Fruit fly (Drosophila melanogaster) whole organism, embryonic: ENCODE results near the gene Pax.

Experiments
- BtbVII ChIP-seq: fragments of 200-800 bp; sonication (Bioruptor generic); optimal IDR thresholded peaks from 3 replicates; lab custom pipeline; 2017; ENCODE audit warnings: missing biosample characterization, mild to moderate bottlenecking, missing genetic modification characterization
- CG13123 ChIP-seq: fragments of 200-800 bp; sonication (Bioruptor generic); optimal IDR thresholded peaks from 2 replicates; lab custom pipeline; 2016; ENCODE audit warnings: missing biosample characterization, missing genetic modification characterization
- CG17359 ChIP-seq: fragments of 200-800 bp; sonication (Bioruptor generic); optimal IDR thresholded peaks from 3 replicates; lab custom pipeline; 2018; ENCODE audit warnings: missing biosample characterization, mild to moderate bottlenecking, missing genetic modification characterization, moderate library complexity
- CG17361 ChIP-seq: fragments of 200-800 bp; sonication (Bioruptor generic); IDR thresholded peaks from 3 replicates; pipeline ENCODE4 v1.3.6; 2022; ENCODE audit warnings: missing biosample characterization, missing genetic modification characterization
- CG17912 ChIP-seq: fragments of 200-800 bp; sonication (Bioruptor generic); optimal IDR thresholded peaks from 2 replicates; lab custom pipeline; 2018; ENCODE audit warnings: missing biosample characterization, mild to moderate bottlenecking, missing genetic modification characterization
- CG1832 ChIP-seq: fragments of 200-800 bp; sonication (Bioruptor generic); optimal IDR thresholded peaks from 2 replicates; lab custom pipeline; 2017; ENCODE audit warnings: missing biosample characterization, mild to moderate bottlenecking, missing genetic modification characterization, inconsistent platforms
- CG18599 ChIP-seq: fragments of 200-800 bp; sonication (Bioruptor generic); optimal IDR thresholded peaks from 3 replicates; lab custom pipeline; 2017; ENCODE audit warnings: missing biosample characterization, missing genetic modification characterization, mild to moderate bottlenecking, moderate library complexity, missing genetic modification reagents
- CG2712 ChIP-seq: fragments of 200-800 bp; optimal IDR thresholded peaks from 3 replicates; lab custom pipeline; 2019; ENCODE audit warnings: missing biosample characterization, mild to moderate bottlenecking, missing genetic modification characterization, moderate library complexity
- CG2875 ChIP-seq: fragments of 200-800 bp; sonication (Bioruptor generic); optimal IDR thresholded peaks from 2 replicates; lab custom pipeline; 2017; ENCODE audit warnings: missing biosample characterization, mild to moderate bottlenecking, missing genetic modification characterization, missing genetic modification reagents
- CG30403 ChIP-seq: fragments of 200-800 bp; sonication (Bioruptor generic); optimal IDR thresholded peaks from 3 replicates; lab custom pipeline; 2016; ENCODE audit warnings: missing biosample characterization, missing genetic modification characterization
- CG30431 ChIP-seq: fragments of 200-800 bp; sonication (Bioruptor generic); optimal IDR thresholded peaks from 2 replicates; lab custom pipeline; 2017; ENCODE audit warnings: missing biosample characterization, missing genetic modification characterization
- CG32532 ChIP-seq: fragments of 200-800 bp; sonication (Bioruptor generic); IDR thresholded peaks from 2 replicates; pipeline ENCODE4 v1.3.6; 2022; ENCODE audit warnings: missing biosample characterization, missing genetic modification characterization
- CG3726 ChIP-seq: fragments of 200-800 bp; sonication (Bioruptor generic); IDR thresholded peaks from 3 replicates; pipeline ENCODE4, ENCODE4 v1.3.6; 2022; ENCODE audit warnings: missing biosample characterization, missing genetic modification characterization
- CG6254 ChIP-seq: fragments of 200-800 bp; sonication (Bioruptor generic); optimal IDR thresholded peaks from 3 replicates; lab custom pipeline; 2017; ENCODE audit warnings: mild to moderate bottlenecking, missing biosample characterization, missing genetic modification reagents, missing genetic modification characterization
- CG7271 ChIP-seq: fragments of 200-800 bp; sonication (Bioruptor generic); optimal IDR thresholded peaks from 2 replicates; lab custom pipeline; 2018; ENCODE audit warnings: missing biosample characterization, mild to moderate bottlenecking, missing genetic modification characterization, moderate library complexity
- CG9727 ChIP-seq: fragments of 200-800 bp; sonication (Bioruptor generic); optimal IDR thresholded peaks from 3 replicates; lab custom pipeline; 2017; ENCODE audit warnings: missing biosample characterization, mild to moderate bottlenecking, missing genetic modification characterization
- CTCF ChIP-seq: fragments of 200-800 bp; sonication (Bioruptor generic); optimal IDR thresholded peaks from 2 replicates; lab custom pipeline; 2017; ENCODE audit warnings: missing biosample characterization, mild to moderate bottlenecking, missing genetic modification characterization, moderate library complexity
- Chrac-16 ChIP-seq: fragments of 200-800 bp; sonication (Bioruptor generic); optimal IDR thresholded peaks from 3 replicates; lab custom pipeline; 2016; ENCODE audit warnings: missing biosample characterization, missing genetic modification characterization
- D19A ChIP-seq: fragments of 200-800 bp; optimal IDR thresholded peaks from 3 replicates; lab custom pipeline; 2019; ENCODE audit warnings: missing biosample characterization, mild to moderate bottlenecking, missing genetic modification characterization, moderate library complexity
- D19B ChIP-seq: fragments of 200-800 bp; sonication (Bioruptor generic); optimal IDR thresholded peaks from 2 replicates; lab custom pipeline; 2017; ENCODE audit warnings: missing biosample characterization, mild to moderate bottlenecking, missing genetic modification characterization
- Dip3 ChIP-seq: fragments of 200-800 bp; sonication (Bioruptor generic); optimal IDR thresholded peaks from 3 replicates; lab custom pipeline; 2016; ENCODE audit warnings: missing biosample characterization, missing genetic modification characterization
- Dref ChIP-seq: fragments of 200-800 bp; sonication (Bioruptor generic); IDR thresholded peaks from 2 replicates; pipeline ENCODE4 v1.3.6; 2022; ENCODE audit warnings: missing biosample characterization, missing genetic modification characterization
- Ets97D ChIP-seq: fragments of 200-800 bp; sonication (Bioruptor generic); optimal IDR thresholded peaks from 3 replicates; lab custom pipeline; 2016; ENCODE audit warnings: missing biosample characterization, missing genetic modification characterization
- HLH54F ChIP-seq: fragments of 200-800 bp; sonication (Bioruptor generic); optimal IDR thresholded peaks from 3 replicates; lab custom pipeline; 2016; ENCODE audit warnings: missing biosample characterization, missing genetic modification characterization
- Opbp ChIP-seq: fragments of 200-800 bp; sonication (Bioruptor generic); IDR thresholded peaks from 3 replicates; pipeline ENCODE4 v1.3.6; 2022; ENCODE audit warnings: missing biosample characterization, missing genetic modification characterization; ENCODE audit not compliant: partially characterized antibody
- PHDP ChIP-seq: fragments of 200-800 bp; sonication (Bioruptor generic); optimal IDR thresholded peaks from 3 replicates; lab custom pipeline; 2018; ENCODE audit warnings: missing biosample characterization, mild to moderate bottlenecking, missing genetic modification characterization, moderate library complexity
- Side ChIP-seq: fragments of 200-800 bp; sonication (Bioruptor generic); optimal IDR thresholded peaks from 2 replicates; lab custom pipeline; 2016; ENCODE audit warnings: missing biosample characterization, missing genetic modification characterization
- Stat92E ChIP-seq, 3 experiments: fragments of >200 bp in 2 of 3; fragments of 200-800 bp in 1 of 3; sonication (Bioruptor generic) in 1 of 3; optimal IDR thresholded peaks; 2 replicates each; lab custom pipeline; 2017 to 2019; ENCODE audit warnings: missing biosample characterization in 3 of 3, missing genetic modification characterization in 3 of 3, mild to moderate bottlenecking in 1 of 3, moderate library complexity in 1 of 3
- az2 ChIP-seq: fragments of 200-800 bp; sonication (Bioruptor generic); optimal IDR thresholded peaks from 3 replicates; lab custom pipeline; 2016; ENCODE audit warnings: missing biosample characterization, missing genetic modification characterization
- bigmax ChIP-seq: fragments of 200-800 bp; sonication (Bioruptor generic); optimal IDR thresholded peaks from 2 replicates; lab custom pipeline; 2018; ENCODE audit warnings: missing biosample characterization, mild to moderate bottlenecking, missing genetic modification characterization
- cad ChIP-seq: fragments of >200 bp; optimal IDR thresholded peaks from 2 replicates; lab custom pipeline; 2017; ENCODE audit warnings: missing biosample characterization, missing genetic modification characterization
- dmrt11E ChIP-seq: fragments of 200-800 bp; sonication (Bioruptor generic); optimal IDR thresholded peaks from 3 replicates; lab custom pipeline; 2018; ENCODE audit warnings: missing biosample characterization, mild to moderate bottlenecking, missing genetic modification characterization, moderate library complexity
- ems ChIP-seq: fragments of 200-800 bp; sonication (Bioruptor generic); optimal IDR thresholded peaks from 3 replicates; lab custom pipeline; 2016; ENCODE audit warnings: missing biosample characterization, missing genetic modification characterization
- eve ChIP-seq, 2 experiments: fragments of >200 bp; optimal IDR thresholded peaks; 2 replicates each; lab custom pipeline; 2017; ENCODE audit warnings: missing biosample characterization in 2 of 2, missing genetic modification characterization in 2 of 2
- gcm2 ChIP-seq: fragments of 200-800 bp; sonication (Bioruptor generic); optimal IDR thresholded peaks from 2 replicates; lab custom pipeline; 2016; ENCODE audit warnings: missing biosample characterization, missing genetic modification characterization
- gfzf ChIP-seq: fragments of 200-800 bp; sonication (Bioruptor generic); optimal IDR thresholded peaks from 2 replicates; lab custom pipeline; 2016; ENCODE audit warnings: missing biosample characterization, mild to moderate bottlenecking, missing genetic modification characterization, moderate library complexity
- her ChIP-seq: fragments of 200-800 bp; sonication (Bioruptor generic); optimal IDR thresholded peaks from 2 replicates; lab custom pipeline; 2016; ENCODE audit warnings: missing biosample characterization, missing genetic modification characterization
- inv ChIP-seq: fragments of 200-800 bp; sonication (Bioruptor generic); IDR thresholded peaks from 2 replicates; pipeline ENCODE4 v1.3.6; 2022; ENCODE audit warnings: missing biosample characterization, missing genetic modification characterization; ENCODE audit not compliant: partially characterized antibody
- lbe ChIP-seq: fragments of 200-800 bp; sonication (Bioruptor generic); optimal IDR thresholded peaks from 2 replicates; lab custom pipeline; 2016; ENCODE audit warnings: missing biosample characterization, mild to moderate bottlenecking, missing genetic modification characterization
- nom ChIP-seq: fragments of 200-800 bp; sonication (Bioruptor generic); optimal IDR thresholded peaks from 2 replicates; lab custom pipeline; 2017; ENCODE audit warnings: missing biosample characterization, missing genetic modification characterization, mild to moderate bottlenecking, moderate library complexity, missing genetic modification reagents
- phol ChIP-seq: fragments of 200-800 bp; sonication (Bioruptor generic); optimal IDR thresholded peaks from 3 replicates; lab custom pipeline; 2018; ENCODE audit warnings: missing biosample characterization, mild to moderate bottlenecking, missing genetic modification characterization, moderate library complexity
- row ChIP-seq: fragments of 200-800 bp; sonication (Bioruptor generic); IDR thresholded peaks from 3 replicates; pipeline ENCODE4 v1.3.6; 2022; ENCODE audit warnings: missing biosample characterization, missing genetic modification characterization
- sqz ChIP-seq: fragments of 200-800 bp; sonication (Bioruptor generic); optimal IDR thresholded peaks from 3 replicates; lab custom pipeline; 2018; ENCODE audit warnings: missing biosample characterization, mild to moderate bottlenecking, missing genetic modification characterization
- stwl ChIP-seq: fragments of 200-800 bp; sonication (Bioruptor generic); optimal IDR thresholded peaks from 3 replicates; lab custom pipeline; 2018; ENCODE audit warnings: missing biosample characterization, mild to moderate bottlenecking, missing genetic modification characterization, moderate library complexity
- tap ChIP-seq: fragments of 200-800 bp; optimal IDR thresholded peaks from 3 replicates; lab custom pipeline; 2019; ENCODE audit warnings: missing biosample characterization, mild to moderate bottlenecking, missing genetic modification characterization, moderate library complexity
- tx ChIP-seq: fragments of 200-800 bp; sonication (Bioruptor generic); optimal IDR thresholded peaks from 2 replicates; lab custom pipeline; 2016; ENCODE audit warnings: missing biosample characterization, missing genetic modification characterization
- wor ChIP-seq: fragments of 200-800 bp; sonication (Bioruptor generic); IDR thresholded peaks from 2 replicates; pipeline ENCODE4 v1.3.6; 2022; ENCODE audit warnings: missing biosample characterization, missing genetic modification characterization
- z ChIP-seq: fragments of 200-800 bp; sonication (Bioruptor generic); IDR thresholded peaks from 3 replicates; pipeline ENCODE4 v1.3.6; 2022; ENCODE audit warnings: missing biosample characterization, missing genetic modification characterization
- zen ChIP-seq: fragments of 200-800 bp; sonication (Bioruptor generic); optimal IDR thresholded peaks from 3 replicates; lab custom pipeline; 2018; ENCODE audit warnings: missing biosample characterization, mild to moderate bottlenecking, missing genetic modification characterization, moderate library complexity
- zfh1 ChIP-seq: fragments of 200-800 bp; sonication (Bioruptor generic); IDR thresholded peaks from 3 replicates; pipeline ENCODE4 v1.3.6; 2022; ENCODE audit warnings: missing biosample characterization, missing genetic modification characterization

Pax gene

dm6 chr2L:19457890-19458580, 31.6 kb upstream of the Pax start (continued):
- TF ChIP-seq zfh1 (GFP tag; lab: Robert Waterston, UW): 0 out of 3 replicates have a peak, but pooled peaks have one; percentile 23
- TF ChIP-seq phol (tag; lab: Kevin White, UChicago): peak; percentile 67
- TF ChIP-seq BtbVII: no peak
- no peak for TF ChIP-seq CG30431 (GFP tag; lab: Kevin White, UChicago)
- no peak for TF ChIP-seq lbe (GFP tag; lab: Kevin White, UChicago)
- no peak for TF ChIP-seq CG2875 (GFP tag; lab: Kevin White, UChicago)
- TF ChIP-seq her: no peak
- no peak for TF ChIP-seq Dip3 (GFP tag; lab: Kevin White, UChicago)
- TF ChIP-seq gfzf: no peak
- no peak for TF ChIP-seq dmrt11E (tag; lab: Kevin White, UChicago)
- no peak for TF ChIP-seq CTCF (GFP tag; lab: Kevin White, UChicago)
- peak; percentile 51; the same call in 1 of the 3 replicates for TF ChIP-seq row
- peak; percentile 47 for TF ChIP-seq zen (tag; lab: Kevin White, UChicago)
- TF ChIP-seq ems (GFP tag; lab: Kevin White, UChicago): no peak
- TF ChIP-seq stwl (tag; lab: Kevin White, UChicago): peak; percentile 90
- no peak for TF ChIP-seq PHDP (tag; lab: Kevin White, UChicago)
- no peak for TF ChIP-seq CG6254 (GFP tag; lab: Kevin White, UChicago)
- peak; percentile 76 for TF ChIP-seq CG7271 (tag; lab: Kevin White, UChicago)
- no peak for TF ChIP-seq Dref (GFP tag; lab: Robert Waterston, UW)
- no peak for TF ChIP-seq az2
- TF ChIP-seq CG17359 (tag; lab: Kevin White, UChicago): no peak
- TF ChIP-seq CG1832 (GFP tag; lab: Kevin White, UChicago): peak; percentile 18
- no peak for TF ChIP-seq CG3726 (GFP tag; lab: Robert Waterston, UW)
- no peak for TF ChIP-seq wor (GFP tag; lab: Robert Waterston, UW)
- peak; percentile 66 for TF ChIP-seq Ets97D (GFP tag; lab: Kevin White, UChicago)
- TF ChIP-seq sqz: peak; percentile 9
- TF ChIP-seq CG17912 (GFP tag; lab: Kevin White, UChicago): no peak
- no peak for TF ChIP-seq CG9727 (GFP tag; lab: Kevin White, UChicago)
- TF ChIP-seq CG18599 (GFP tag; lab: Kevin White, UChicago): no peak
- TF ChIP-seq CG13123 (GFP tag; lab: Kevin White, UChicago): no peak
- no peak for TF ChIP-seq Opbp (GFP tag; lab: Robert Waterston, UW)
- TF ChIP-seq tap (tag; lab: Kevin White, UChicago): no peak
- TF ChIP-seq HLH54F: no peak
- 0 out of 3 replicates have a peak, but pooled peaks have one; percentile 10 for TF ChIP-seq CG17361 (GFP tag; lab: Robert Waterston, UW)
- no peak for TF ChIP-seq bigmax
- no peak for TF ChIP-seq Side (GFP tag; lab: Kevin White, UChicago)
- TF ChIP-seq D19B (GFP tag; lab: Kevin White, UChicago): peak; percentile 58
- peak; percentile 24 for TF ChIP-seq cad (GFP tag; lab: Kevin White, UChicago)
- TF ChIP-seq CG2712: peak; percentile 5
- peak; percentile 16 for TF ChIP-seq D19A (tag; lab: Kevin White, UChicago)
- TF ChIP-seq eve (GFP tag; optimal IDR thresholded peaks at IDR 0.05; lab: Kevin White, UChicago): no peak
- TF ChIP-seq CG32532 (GFP tag; lab: Robert Waterston, UW): no peak
- no peak for TF ChIP-seq Chrac-16 (GFP tag; lab: Kevin White, UChicago)
- no peak for TF ChIP-seq nom (GFP tag; lab: Kevin White, UChicago)
- TF ChIP-seq gcm2 (GFP tag; lab: Kevin White, UChicago): no peak
- no peak for TF ChIP-seq CG30403 (GFP tag; lab: Kevin White, UChicago)
- no peak for TF ChIP-seq z (GFP tag; lab: Robert Waterston, UW)
- no peak for TF ChIP-seq inv (GFP tag; lab: Robert Waterston, UW)
- no peak for TF ChIP-seq tx (GFP tag; lab: Kevin White, UChicago)
- no peak for TF ChIP-seq Stat92E (GFP tag; optimal IDR thresholded peaks at IDR 0.05; lab: Kevin White, UChicago)
- TF ChIP-seq, all 482 proteins: peak for 21
